Worm (Caenorhabditis elegans) whole organism, young adult: ENCODE measurements around the gene clec-214.

Source experiments
- C17E4.6 ChIP-seq: fragments of 200-800 bp; sonication (Bioruptor generic); IDR thresholded peaks from 2 replicates; pipeline ENCODE4 v1.3.6; 2022; ENCODE audit warnings: missing genetic modification reagents, missing genetic modification characterization, missing compliant biosample characterization
- F10E7.11 ChIP-seq: sonication (generic microtip); optimal IDR thresholded peaks from 2 replicates; lab custom pipeline; 2017; ENCODE audit warnings: mild to moderate bottlenecking, missing genetic modification characterization, moderate library complexity, missing compliant biosample characterization
- F33H1.4 ChIP-seq: fragments of 200-800 bp; sonication (Bioruptor generic); IDR thresholded peaks from 2 replicates; pipeline ENCODE4 v1.3.6; 2022; ENCODE audit warnings: missing genetic modification reagents, missing genetic modification characterization, missing compliant biosample characterization
- F49E8.2 ChIP-seq: sonication (generic microtip); optimal IDR thresholded peaks from 3 replicates; lab custom pipeline; 2017; ENCODE audit warnings: missing genetic modification characterization, mild to moderate bottlenecking, missing compliant biosample characterization, antibody characterized with exemption, moderate library complexity; ENCODE audit not compliant: insufficient read depth
- F55B11.4 ChIP-seq: sonication (generic microtip); optimal IDR thresholded peaks from 2 replicates; lab custom pipeline; 2016; ENCODE audit warnings: missing compliant biosample characterization, missing genetic modification characterization, borderline replicate concordance; ENCODE audit not compliant: insufficient read depth
- F57C9.4 ChIP-seq: sonication (generic microtip); optimal IDR thresholded peaks from 2 replicates; lab custom pipeline; 2017; ENCODE audit warnings: mild to moderate bottlenecking, missing genetic modification characterization, missing compliant biosample characterization
- K11D2.4 ChIP-seq: fragments of 200-800 bp; sonication (Bioruptor generic); IDR thresholded peaks from 2 replicates; pipeline ENCODE4 v1.3.6; 2022; ENCODE audit warnings: missing genetic modification reagents, missing genetic modification characterization, missing compliant biosample characterization
- Y53F4B.3 ChIP-seq: fragments of 200-800 bp; sonication (Bioruptor generic); IDR thresholded peaks from 2 replicates; pipeline ENCODE4 v1.3.6; 2022; ENCODE audit warnings: missing genetic modification reagents, missing genetic modification characterization, missing compliant biosample characterization
- Y56A3A.18 ChIP-seq: fragments of 200-800 bp; sonication (Bioruptor generic); IDR thresholded peaks from 2 replicates; pipeline ENCODE4 v1.3.6; 2022; ENCODE audit warnings: missing genetic modification reagents, missing genetic modification characterization, missing compliant biosample characterization
- Y67H2A.10 ChIP-seq: fragments of 200-800 bp; sonication (Bioruptor generic); conservative IDR thresholded peaks from 2 replicates; pipeline ENCODE4 v1.3.6; 2022; ENCODE audit warnings: missing genetic modification reagents, missing genetic modification characterization, missing compliant biosample characterization
- Y95B8A.8 ChIP-seq: fragments of 200-800 bp; sonication (Bioruptor generic); IDR thresholded peaks from 2 replicates; pipeline ENCODE4 v1.3.6; 2022; ENCODE audit warnings: missing genetic modification reagents, missing genetic modification characterization, missing compliant biosample characterization
- akir-1 ChIP-seq: fragments of 200-800 bp; sonication (Bioruptor generic); optimal IDR thresholded peaks from 2 replicates; lab custom pipeline; 2018; ENCODE audit warnings: mild to moderate bottlenecking, missing genetic modification characterization, moderate library complexity, missing compliant biosample characterization
- aptf-2 ChIP-seq: fragments of 200-800 bp; sonication (Bioruptor generic); conservative IDR thresholded peaks from 2 replicates; pipeline ENCODE4 v1.3.6; 2022; ENCODE audit warnings: missing genetic modification reagents, missing genetic modification characterization, missing compliant biosample characterization
- aptf-3 ChIP-seq: fragments of 200-800 bp; sonication (Bioruptor generic); IDR thresholded peaks from 2 replicates; pipeline ENCODE4 v1.3.6; 2022; ENCODE audit warnings: missing genetic modification characterization, missing compliant biosample characterization
- attf-3 ChIP-seq: fragments of 200-800 bp; sonication (Bioruptor generic); conservative IDR thresholded peaks from 2 replicates; pipeline ENCODE4 v1.3.6; 2022; ENCODE audit warnings: missing genetic modification reagents, missing genetic modification characterization, missing compliant biosample characterization
- attf-5 ChIP-seq: fragments of 200-800 bp; sonication (Bioruptor generic); optimal IDR thresholded peaks from 2 replicates; lab custom pipeline; 2018; ENCODE audit warnings: mild to moderate bottlenecking, missing genetic modification characterization, missing compliant biosample characterization
- bed-1 ChIP-seq: fragments of 200-800 bp; sonication (Bioruptor generic); IDR thresholded peaks from 2 replicates; pipeline ENCODE4 v1.3.6; 2022; ENCODE audit warnings: missing genetic modification reagents, missing genetic modification characterization, missing compliant biosample characterization
- ceh-58 ChIP-seq: fragments of 200-800 bp; sonication (Bioruptor generic); IDR thresholded peaks from 2 replicates; pipeline ENCODE4 v1.3.6; 2022; ENCODE audit warnings: missing genetic modification characterization, missing compliant biosample characterization
- ceh-91 ChIP-seq: fragments of 200-800 bp; sonication (Bioruptor generic); IDR thresholded peaks from 2 replicates; pipeline ENCODE4 v1.3.6; 2022; ENCODE audit warnings: missing genetic modification reagents, missing genetic modification characterization, missing compliant biosample characterization
- die-1 ChIP-seq: sonication (generic microtip); optimal IDR thresholded peaks from 2 replicates; lab custom pipeline; 2016; ENCODE audit warnings: missing genotype, mild to moderate bottlenecking, missing genetic modification characterization, missing compliant biosample characterization
- dox-1 ChIP-seq: fragments of 200-800 bp; sonication (Bioruptor generic); IDR thresholded peaks from 2 replicates; pipeline ENCODE4 v1.3.6; 2022; ENCODE audit warnings: missing genetic modification reagents, missing genetic modification characterization, missing compliant biosample characterization
- dpl-1 ChIP-seq: fragments of 150-350 bp; optimal IDR thresholded peaks from 2 replicates; lab custom pipeline; 2014; ENCODE audit warnings: missing biosample characterization, missing genetic modification reagents, missing genetic modification characterization
- egl-18 ChIP-seq: fragments of 200-800 bp; sonication (Bioruptor generic); IDR thresholded peaks from 2 replicates; pipeline ENCODE4 v1.3.6; 2022; ENCODE audit warnings: missing genetic modification reagents, missing genetic modification characterization, missing compliant biosample characterization
- egl-44 ChIP-seq: fragments of 200-800 bp; sonication (Bioruptor generic); IDR thresholded peaks from 2 replicates; pipeline ENCODE4 v1.3.6; 2022; ENCODE audit warnings: missing genetic modification reagents, missing genetic modification characterization, missing compliant biosample characterization
- ekl-4 ChIP-seq: fragments of 200-800 bp; sonication (Bioruptor generic); IDR thresholded peaks from 2 replicates; pipeline ENCODE4 v1.3.6; 2022; ENCODE audit warnings: missing genetic modification reagents, missing genetic modification characterization, missing compliant biosample characterization
- fkh-3 ChIP-seq: sonication (generic microtip); optimal IDR thresholded peaks from 2 replicates; lab custom pipeline; 2016; ENCODE audit warnings: mild to moderate bottlenecking, missing genetic modification characterization, missing compliant biosample characterization
- hlh-12 ChIP-seq: sonication (generic microtip); optimal IDR thresholded peaks from 2 replicates; lab custom pipeline; 2016; ENCODE audit warnings: missing genetic modification characterization, missing compliant biosample characterization
- lin-35 ChIP-seq, 3 experiments: fragments of 150-350 bp in 2 of 3; sonication (generic microtip) in 1 of 3; optimal IDR thresholded peaks; 2 replicates each; lab custom pipeline; 2014 to 2018; ENCODE audit warnings: missing biosample characterization in 3 of 3, missing genetic modification characterization in 3 of 3, missing genetic modification reagents in 3 of 3
- lin-54 ChIP-seq: fragments of 200-800 bp; sonication (Bioruptor generic); optimal IDR thresholded peaks from 2 replicates; lab custom pipeline; 2018; ENCODE audit warnings: mild to moderate bottlenecking, missing genetic modification characterization, missing compliant biosample characterization
- lsy-27 ChIP-seq: sonication (generic microtip); optimal IDR thresholded peaks from 2 replicates; lab custom pipeline; 2017; ENCODE audit warnings: missing genetic modification characterization, mild to moderate bottlenecking, missing compliant biosample characterization, antibody characterized with exemption, missing genotype, borderline replicate concordance; ENCODE audit not compliant: insufficient read depth
- madf-10 ChIP-seq: sonication (generic microtip); optimal IDR thresholded peaks from 2 replicates; lab custom pipeline; 2016; ENCODE audit warnings: mild to moderate bottlenecking, missing genetic modification characterization, missing compliant biosample characterization
- madf-8 ChIP-seq: fragments of 200-800 bp; sonication (Bioruptor generic); conservative IDR thresholded peaks from 2 replicates; pipeline ENCODE4 v1.3.6; 2022; ENCODE audit warnings: missing genetic modification reagents, missing genetic modification characterization, missing compliant biosample characterization
- mcd-1 ChIP-seq: fragments of 200-800 bp; sonication (Bioruptor generic); IDR thresholded peaks from 2 replicates; pipeline ENCODE4 v1.3.6; 2022; ENCODE audit warnings: missing genetic modification reagents, missing genetic modification characterization, missing compliant biosample characterization
- pha-4 ChIP-seq: fragments of 150-350 bp; sonication (generic microtip); optimal IDR thresholded peaks from 2 replicates; lab custom pipeline; 2014; ENCODE audit warnings: missing biosample characterization, missing genetic modification reagents, missing genetic modification characterization
- rec-8 ChIP-seq, 2 experiments: sonication (generic microtip); optimal IDR thresholded peaks; 2 replicates each; lab custom pipeline; 2016; ENCODE audit warnings: mild to moderate bottlenecking in 2 of 2, missing genetic modification characterization in 2 of 2, missing genetic modification reagents in 2 of 2, missing genotype in 2 of 2, missing biosample characterization in 1 of 2, missing compliant biosample characterization in 1 of 2, moderate library complexity in 1 of 2
- sea-2 ChIP-seq: fragments of 200-800 bp; sonication (Bioruptor generic); IDR thresholded peaks from 2 replicates; pipeline ENCODE4 v1.3.6; 2022; ENCODE audit warnings: missing genetic modification characterization, missing compliant biosample characterization
- snpc-1.3 ChIP-seq: sonication (generic microtip); optimal IDR thresholded peaks from 2 replicates; lab custom pipeline; 2017; ENCODE audit warnings: missing genetic modification characterization, mild to moderate bottlenecking, missing compliant biosample characterization, antibody characterized with exemption, moderate library complexity, missing genotype, missing genetic modification reagents; ENCODE audit not compliant: insufficient read depth
- tbp1 ChIP-seq: fragments of 200-800 bp; sonication (Bioruptor generic); optimal IDR thresholded peaks from 2 replicates; lab custom pipeline; 2018; ENCODE audit warnings: mild to moderate bottlenecking, missing genetic modification characterization, missing compliant biosample characterization
- unc-62 ChIP-seq: fragments of 150-350 bp; optimal IDR thresholded peaks from 2 replicates; lab custom pipeline; 2014; ENCODE audit warnings: missing biosample characterization, missing genetic modification reagents, missing genetic modification characterization
- xnd-1 ChIP-seq: sonication (generic microtip); optimal IDR thresholded peaks from 2 replicates; lab custom pipeline; 2016; ENCODE audit warnings: missing genotype, missing genetic modification reagents, missing genetic modification characterization, missing compliant biosample characterization
- ztf-18 ChIP-seq: sonication (generic microtip); optimal IDR thresholded peaks from 2 replicates; lab custom pipeline; 2016; ENCODE audit warnings: missing genotype, mild to moderate bottlenecking, missing genetic modification characterization, missing compliant biosample characterization
- ztf-28 ChIP-seq: fragments of 200-800 bp; sonication (Bioruptor generic); IDR thresholded peaks from 2 replicates; pipeline ENCODE4 v1.3.6; 2022; ENCODE audit warnings: missing genetic modification reagents, missing genetic modification characterization, missing compliant biosample characterization

The clec-214 gene

DNA sequence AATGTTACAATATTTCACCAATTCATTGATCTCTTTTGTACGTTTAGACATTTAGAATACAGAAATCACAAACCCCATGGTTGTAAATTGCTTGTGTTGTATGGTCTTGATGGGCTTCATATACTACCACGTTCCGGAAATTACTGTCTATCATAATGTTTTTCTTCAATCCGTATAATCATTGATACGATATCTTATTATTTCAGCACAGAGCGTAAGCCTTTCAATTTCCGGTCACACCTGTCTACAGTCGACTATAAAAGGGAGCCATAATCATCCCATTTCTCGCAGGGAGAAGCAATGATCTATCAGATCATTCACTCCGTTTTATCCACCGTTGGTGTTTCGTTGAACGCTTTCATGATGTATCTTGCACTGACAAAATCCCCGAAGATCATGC lies 19.3 kb downstream of the clec-214 start, which contains the start of gene srd-30:
Gene srd-30, plus strand, starts transcription at position 301 of the 400 bp plus-strand sequence.
- TF ChIP-seq snpc-1.3 (tag; lab: Kevin White, UChicago) (no peak), Y53F4B.3 (no peak), Y95B8A.8 (GFP tag; lab: Robert Waterston, UW) (no peak), lsy-27 (tag; lab: Kevin White, UChicago) (no peak), rec-8 (tag; optimal IDR thresholded peaks at IDR 0.05; lab: Kevin White, UChicago) (no peak), F55B11.4 (tag; lab: Kevin White, UChicago) (no peak), tbp1 (GFP tag; lab: Kevin White, UChicago) (no peak), F10E7.11 (tag; lab: Kevin White, UChicago) (no peak), ceh-91 (GFP tag; lab: Robert Waterston, UW) (no peak), ztf-28 (GFP tag; lab: Robert Waterston, UW) (no peak), xnd-1 (no peak), aptf-2 (GFP tag; lab: Robert Waterston, UW) (no peak), F49E8.2 (tag; lab: Kevin White, UChicago) (no peak), madf-8 (no peak), lin-35 (GFP tag; optimal IDR thresholded peaks at IDR 0.05; lab: Kevin White, UChicago) (no peak), die-1 (tag; lab: Kevin White, UChicago) (no peak), Y67H2A.10 (GFP tag; lab: Robert Waterston, UW) (no peak)

DNA sequence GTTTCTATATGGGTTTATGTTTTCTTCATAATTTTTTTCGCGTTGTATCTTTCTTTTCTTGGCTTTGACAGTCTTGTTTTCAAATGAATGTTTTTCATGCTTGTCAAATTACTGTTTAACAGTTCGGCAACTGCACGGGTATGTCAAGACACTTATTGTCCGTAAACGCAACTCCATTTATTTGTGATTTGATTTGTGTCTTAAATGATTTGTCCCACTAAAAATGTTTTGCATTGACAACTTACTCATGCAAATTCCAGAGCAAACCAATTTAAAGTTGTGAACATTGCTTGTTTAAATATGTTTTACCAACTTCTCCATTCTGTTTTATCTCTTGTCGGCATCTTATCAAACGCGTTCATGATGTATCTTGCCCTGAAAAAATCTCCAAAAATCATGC lies 21.6 kb downstream of the clec-214 start, which contains the start of gene srd-25:
Gene srd-25, plus strand, starts transcription at position 301 of the 400 bp plus-strand sequence.
- TF ChIP-seq K11D2.4 (GFP tag; lab: Robert Waterston, UW) (no peak), hlh-12 (no peak), fkh-3 (tag; lab: Kevin White, UChicago) (no peak), akir-1 (no peak), Y56A3A.18 (GFP tag; lab: Robert Waterston, UW) (no peak), mcd-1 (no peak)

DNA sequence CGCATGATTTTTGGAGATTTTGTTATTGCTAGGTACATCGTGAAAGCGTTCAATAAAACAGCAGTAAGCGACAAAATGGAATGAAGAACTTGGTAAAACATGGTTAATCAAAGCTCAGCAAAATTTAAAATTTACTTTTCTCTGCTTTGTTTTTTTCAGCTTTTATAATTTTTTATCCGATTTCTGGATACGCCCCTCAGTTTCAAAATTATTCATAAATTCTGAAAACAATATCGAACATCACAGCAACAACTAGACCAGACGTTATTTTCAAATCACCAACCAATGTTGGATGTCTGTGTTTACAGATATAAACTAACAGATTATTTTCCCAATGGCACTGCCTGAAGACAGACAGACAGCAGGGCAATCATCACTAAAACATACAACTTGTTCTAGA lies 24.5 kb downstream of the clec-214 start, which contains the start of gene srd-31:
Gene srd-31, minus strand, starts transcription at position 101 of the 400 bp plus-strand sequence.
- no peak for TF ChIP-seq attf-5
- TF ChIP-seq ceh-58 (GFP tag; lab: Robert Waterston, UW) = no peak
- TF ChIP-seq F57C9.4 (tag; lab: Kevin White, UChicago) = no peak
- TF ChIP-seq ztf-18 (tag; lab: Kevin White, UChicago) = no peak
- TF ChIP-seq lin-54 (GFP tag; lab: Kevin White, UChicago) = no peak
- TF ChIP-seq rec-8 (tag; optimal IDR thresholded peaks at IDR 0.05; lab: Kevin White, UChicago) = no peak
- TF ChIP-seq F33H1.4 (GFP tag; lab: Robert Waterston, UW) = no peak
- TF ChIP-seq unc-62 (GFP tag; lab: Kevin White, UChicago) = no peak
- no peak for TF ChIP-seq egl-18 (GFP tag; lab: Robert Waterston, UW)
- no peak for TF ChIP-seq C17E4.6
- TF ChIP-seq aptf-3 (GFP tag; lab: Robert Waterston, UW) = no peak

DNA sequence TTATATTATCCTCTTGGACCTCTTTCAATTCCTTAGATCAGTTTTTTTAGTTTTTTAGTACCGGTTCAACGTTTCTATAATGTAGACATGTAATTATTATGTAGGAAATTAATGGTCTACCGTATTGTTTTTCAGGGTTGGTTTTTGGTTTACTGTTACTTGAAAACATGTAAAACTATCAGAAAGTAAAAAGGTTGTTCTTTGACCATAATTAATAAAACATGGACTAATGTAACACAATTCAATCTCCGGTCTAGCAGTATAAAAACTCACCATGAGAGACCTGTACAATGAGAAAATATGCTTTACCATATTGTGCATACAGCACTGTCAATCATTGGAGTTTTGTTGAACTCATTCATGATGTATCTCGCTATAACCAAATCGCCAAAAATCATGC lies 25.3 kb downstream of the clec-214 start, which contains the start of gene srd-29:
Gene srd-29, plus strand, starts transcription at position 301 of the 400 bp plus-strand sequence.
- TF ChIP-seq madf-10 (tag; lab: Kevin White, UChicago) (no peak), F55B11.4 (tag; lab: Kevin White, UChicago) (no peak), dox-1 (no peak), dpl-1 (GFP tag; lab: Kevin White, UChicago) (no peak), attf-3 (GFP tag; lab: Robert Waterston, UW) (no peak), bed-1 (GFP tag; lab: Robert Waterston, UW) (no peak), ekl-4 (GFP tag; lab: Robert Waterston, UW) (no peak), egl-44 (no peak), sea-2 (GFP tag; lab: Robert Waterston, UW) (no peak), K11D2.4 (GFP tag; lab: Robert Waterston, UW) (no peak), pha-4 (tag; lab: Kevin White, UChicago) (no peak), C17E4.6 (no peak), aptf-3 (GFP tag; lab: Robert Waterston, UW) (no peak)
- TF ChIP-seq, all 124 proteins: peak for 0
